Worm (Caenorhabditis elegans) whole organism, midembryonic: Measurements from ENCODE around the gene dgk-1.

Source experiments
- cog-1 ChIP-seq: sonication (generic microtip); optimal IDR thresholded peaks from 2 replicates; lab custom pipeline; 2016; ENCODE audit warnings: missing genetic modification characterization, missing compliant biosample characterization
- klf-2 ChIP-seq: fragments of 200-800 bp; sonication (Bioruptor generic); conservative IDR thresholded peaks from 2 replicates; pipeline ENCODE4 v1.3.6; 2022; ENCODE audit warnings: missing genetic modification reagents, missing genetic modification characterization, missing compliant biosample characterization
- med-1 ChIP-seq: sonication (generic microtip); optimal IDR thresholded peaks from 2 replicates; lab custom pipeline; 2017; ENCODE audit warnings: missing genetic modification characterization, mild to moderate bottlenecking, missing compliant biosample characterization, antibody characterized with exemption, missing genetic modification reagents; ENCODE audit not compliant: insufficient read depth
- ref-1 ChIP-seq: fragments of 200-800 bp; sonication (Bioruptor generic); conservative IDR thresholded peaks from 2 replicates; pipeline ENCODE4 v1.3.6; 2022; ENCODE audit warnings: missing genetic modification reagents, missing genetic modification characterization, missing compliant biosample characterization
- ztf-29 ChIP-seq: fragments of 200-800 bp; sonication (Bioruptor generic); IDR thresholded peaks from 2 replicates; pipeline ENCODE4 v1.3.6; 2022; ENCODE audit warnings: missing genetic modification reagents, missing genetic modification characterization, missing compliant biosample characterization

- TF ChIP-seq klf-2 (GFP tag; lab: Robert Waterston, UW) (no peak), med-1 (GFP tag; lab: Kevin White, UChicago) (no peak), ztf-29 (GFP tag; lab: Robert Waterston, UW) (no peak), ref-1 (GFP tag; lab: Robert Waterston, UW) (no peak), cog-1 (tag; lab: Kevin White, UChicago) (no peak)
Measured at ce11 chrX:957581-957980, 33.7 kb downstream of the dgk-1 start, which contains the start of gene chil-10.
